Worm (Caenorhabditis elegans) whole organism, young adult: ENCODE results near the gene hid-1.

Source experiments
- D2030.7 ChIP-seq: fragments of 200-800 bp; sonication (Bioruptor generic); IDR thresholded peaks from 2 replicates; pipeline ENCODE4 v1.3.6; 2022; ENCODE audit warnings: missing genetic modification reagents, missing genetic modification characterization, missing compliant biosample characterization
- F22D6.2 ChIP-seq: sonication (generic microtip); optimal IDR thresholded peaks from 2 replicates; lab custom pipeline; 2016; ENCODE audit warnings: mild to moderate bottlenecking, missing genetic modification characterization, missing compliant biosample characterization
- F55B11.4 ChIP-seq: sonication (generic microtip); optimal IDR thresholded peaks from 2 replicates; lab custom pipeline; 2016; ENCODE audit warnings: missing compliant biosample characterization, missing genetic modification characterization, borderline replicate concordance; ENCODE audit not compliant: insufficient read depth
- F57C9.4 ChIP-seq: sonication (generic microtip); optimal IDR thresholded peaks from 2 replicates; lab custom pipeline; 2017; ENCODE audit warnings: mild to moderate bottlenecking, missing genetic modification characterization, missing compliant biosample characterization
- K11D2.4 ChIP-seq: fragments of 200-800 bp; sonication (Bioruptor generic); IDR thresholded peaks from 2 replicates; pipeline ENCODE4 v1.3.6; 2022; ENCODE audit warnings: missing genetic modification reagents, missing genetic modification characterization, missing compliant biosample characterization
- K12H6.12 ChIP-seq: fragments of 200-800 bp; sonication (Bioruptor generic); optimal IDR thresholded peaks from 2 replicates; lab custom pipeline; 2018; ENCODE audit warnings: mild to moderate bottlenecking, missing genetic modification characterization, missing compliant biosample characterization
- Y53G8AR.9 ChIP-seq: fragments of 200-800 bp; sonication (Bioruptor generic); conservative IDR thresholded peaks from 2 replicates; pipeline ENCODE4 v1.3.6; 2022; ENCODE audit warnings: missing genetic modification reagents, missing genetic modification characterization, missing compliant biosample characterization
- Y56A3A.18 ChIP-seq: fragments of 200-800 bp; sonication (Bioruptor generic); IDR thresholded peaks from 2 replicates; pipeline ENCODE4 v1.3.6; 2022; ENCODE audit warnings: missing genetic modification reagents, missing genetic modification characterization, missing compliant biosample characterization
- Y79H2A.3 ChIP-seq: fragments of 200-800 bp; sonication (Bioruptor generic); conservative IDR thresholded peaks from 2 replicates; pipeline ENCODE4 v1.3.6; 2022; ENCODE audit warnings: missing genetic modification reagents, missing genetic modification characterization, missing compliant biosample characterization
- Y95B8A.8 ChIP-seq: fragments of 200-800 bp; sonication (Bioruptor generic); IDR thresholded peaks from 2 replicates; pipeline ENCODE4 v1.3.6; 2022; ENCODE audit warnings: missing genetic modification reagents, missing genetic modification characterization, missing compliant biosample characterization
- aptf-2 ChIP-seq: fragments of 200-800 bp; sonication (Bioruptor generic); conservative IDR thresholded peaks from 2 replicates; pipeline ENCODE4 v1.3.6; 2022; ENCODE audit warnings: missing genetic modification reagents, missing genetic modification characterization, missing compliant biosample characterization
- aptf-3 ChIP-seq: fragments of 200-800 bp; sonication (Bioruptor generic); IDR thresholded peaks from 2 replicates; pipeline ENCODE4 v1.3.6; 2022; ENCODE audit warnings: missing genetic modification characterization, missing compliant biosample characterization
- bed-1 ChIP-seq: fragments of 200-800 bp; sonication (Bioruptor generic); IDR thresholded peaks from 2 replicates; pipeline ENCODE4 v1.3.6; 2022; ENCODE audit warnings: missing genetic modification reagents, missing genetic modification characterization, missing compliant biosample characterization
- cebp-1 ChIP-seq, 2 experiments: fragments of 200-800 bp in 1 of 2; sonication (Bioruptor generic) in 1 of 2; sonication (generic microtip) in 1 of 2; IDR thresholded peaks in 1 of 2; optimal IDR thresholded peaks in 1 of 2; 2 replicates each; pipeline versions ENCODE4 v1.3.6 to Lab custom; 2017 to 2022; ENCODE audit warnings: missing compliant biosample characterization in 2 of 2, missing genetic modification characterization in 2 of 2, mild to moderate bottlenecking in 1 of 2, missing genetic modification reagents in 1 of 2, moderate library complexity in 1 of 2
- cebp-2 ChIP-seq: fragments of 200-800 bp; sonication (Bioruptor generic); IDR thresholded peaks from 2 replicates; pipeline ENCODE4 v1.3.6; 2022; ENCODE audit warnings: missing genetic modification characterization, missing compliant biosample characterization
- ceh-27 ChIP-seq: fragments of 200-800 bp; sonication (Bioruptor generic); optimal IDR thresholded peaks from 2 replicates; lab custom pipeline; 2018; ENCODE audit warnings: mild to moderate bottlenecking, missing genetic modification characterization, moderate library complexity, missing compliant biosample characterization
- chd-7 ChIP-seq: sonication (generic microtip); optimal IDR thresholded peaks from 2 replicates; lab custom pipeline; 2016; ENCODE audit warnings: mild to moderate bottlenecking, missing genetic modification characterization, moderate library complexity, missing compliant biosample characterization
- dox-1 ChIP-seq: fragments of 200-800 bp; sonication (Bioruptor generic); IDR thresholded peaks from 2 replicates; pipeline ENCODE4 v1.3.6; 2022; ENCODE audit warnings: missing genetic modification reagents, missing genetic modification characterization, missing compliant biosample characterization
- egrh-3 ChIP-seq: fragments of 200-800 bp; sonication (Bioruptor generic); IDR thresholded peaks from 2 replicates; pipeline ENCODE4 v1.3.6; 2022; ENCODE audit warnings: missing genetic modification reagents, missing genetic modification characterization, missing compliant biosample characterization
- fkh-3 ChIP-seq: sonication (generic microtip); optimal IDR thresholded peaks from 2 replicates; lab custom pipeline; 2016; ENCODE audit warnings: mild to moderate bottlenecking, missing genetic modification characterization, missing compliant biosample characterization
- lag-1 ChIP-seq: fragments of 200-800 bp; sonication (Bioruptor generic); IDR thresholded peaks from 2 replicates; pipeline ENCODE4 v1.3.6; 2022; ENCODE audit warnings: missing genetic modification reagents, missing genetic modification characterization, missing compliant biosample characterization
- let-526 ChIP-seq: fragments of 200-800 bp; sonication (Bioruptor generic); IDR thresholded peaks from 2 replicates; pipeline ENCODE4 v1.3.6; 2022; ENCODE audit warnings: missing genetic modification reagents, missing genetic modification characterization, missing compliant biosample characterization
- lin-40 ChIP-seq: sonication (generic microtip); optimal IDR thresholded peaks from 2 replicates; lab custom pipeline; 2016; ENCODE audit warnings: missing genetic modification characterization, mild to moderate bottlenecking, missing compliant biosample characterization, missing genotype, missing genetic modification reagents
- lsy-27 ChIP-seq: sonication (generic microtip); optimal IDR thresholded peaks from 2 replicates; lab custom pipeline; 2017; ENCODE audit warnings: missing genetic modification characterization, mild to moderate bottlenecking, missing compliant biosample characterization, antibody characterized with exemption, missing genotype, borderline replicate concordance; ENCODE audit not compliant: insufficient read depth
- madf-3 ChIP-seq: fragments of 200-800 bp; sonication (Bioruptor generic); IDR thresholded peaks from 2 replicates; pipeline ENCODE4 v1.3.6; 2022; ENCODE audit warnings: missing genetic modification reagents, missing genetic modification characterization, missing compliant biosample characterization
- madf-6 ChIP-seq: fragments of 200-800 bp; sonication (Bioruptor generic); IDR thresholded peaks from 2 replicates; pipeline ENCODE4 v1.3.6; 2022; ENCODE audit warnings: missing genetic modification reagents, missing genetic modification characterization, missing compliant biosample characterization
- mel-28 ChIP-seq: sonication (generic microtip); optimal IDR thresholded peaks from 2 replicates; lab custom pipeline; 2016; ENCODE audit warnings: borderline replicate concordance, mild to moderate bottlenecking, missing genetic modification characterization, missing compliant biosample characterization
- mes-4 ChIP-seq: sonication (generic microtip); optimal IDR thresholded peaks from 2 replicates; lab custom pipeline; 2016; ENCODE audit warnings: missing genotype, missing genetic modification characterization, missing compliant biosample characterization
- mxl-1 ChIP-seq: sonication (generic microtip); optimal IDR thresholded peaks from 2 replicates; lab custom pipeline; 2016; ENCODE audit warnings: missing genetic modification characterization, missing compliant biosample characterization
- nhr-120 ChIP-seq: fragments of 200-800 bp; sonication (Bioruptor generic); IDR thresholded peaks from 2 replicates; pipeline ENCODE4 v1.3.6; 2022; ENCODE audit warnings: missing genetic modification characterization, missing compliant biosample characterization
- nhr-179 ChIP-seq: sonication (generic microtip); optimal IDR thresholded peaks from 2 replicates; lab custom pipeline; 2016; ENCODE audit warnings: mild to moderate bottlenecking, missing genetic modification characterization, missing compliant biosample characterization
- nhr-90 ChIP-seq: sonication (generic microtip); optimal IDR thresholded peaks from 2 replicates; lab custom pipeline; 2016; ENCODE audit warnings: missing genotype, mild to moderate bottlenecking, missing genetic modification characterization, missing compliant biosample characterization
- rpc-1 ChIP-seq, 2 experiments: fragments of 150-350 bp in 1 of 2; sonication (generic microtip) in 1 of 2; optimal IDR thresholded peaks; 2 replicates each; lab custom pipeline; 2014 to 2018; ENCODE audit warnings: missing biosample characterization in 1 of 2, missing genetic modification characterization in 1 of 2, missing genetic modification reagents in 1 of 2, missing genotype in 1 of 2
- sdz-38 ChIP-seq: sonication (generic microtip); optimal IDR thresholded peaks from 2 replicates; lab custom pipeline; 2016; ENCODE audit warnings: missing genotype, missing genetic modification characterization, missing compliant biosample characterization
- snpc-1.1 ChIP-seq: sonication (generic microtip); optimal IDR thresholded peaks from 2 replicates; lab custom pipeline; 2017; ENCODE audit warnings: missing genetic modification characterization, mild to moderate bottlenecking, missing compliant biosample characterization, antibody characterized with exemption, moderate library complexity, missing genotype, missing genetic modification reagents; ENCODE audit not compliant: insufficient read depth
- snpc-1.3 ChIP-seq: sonication (generic microtip); optimal IDR thresholded peaks from 2 replicates; lab custom pipeline; 2017; ENCODE audit warnings: missing genetic modification characterization, mild to moderate bottlenecking, missing compliant biosample characterization, antibody characterized with exemption, moderate library complexity, missing genotype, missing genetic modification reagents; ENCODE audit not compliant: insufficient read depth
- tlf-1 ChIP-seq: fragments of 200-800 bp; sonication (Bioruptor generic); optimal IDR thresholded peaks from 2 replicates; lab custom pipeline; 2018; ENCODE audit warnings: mild to moderate bottlenecking, missing genetic modification characterization, missing compliant biosample characterization
- unc-62 ChIP-seq: fragments of 150-350 bp; optimal IDR thresholded peaks from 2 replicates; lab custom pipeline; 2014; ENCODE audit warnings: missing biosample characterization, missing genetic modification reagents, missing genetic modification characterization
- ztf-6 ChIP-seq: fragments of 200-800 bp; sonication (Bioruptor generic); IDR thresholded peaks from 2 replicates; pipeline ENCODE4 v1.3.6; 2022; ENCODE audit warnings: missing genetic modification reagents, missing genetic modification characterization, missing compliant biosample characterization

Gene hid-1

DNA sequence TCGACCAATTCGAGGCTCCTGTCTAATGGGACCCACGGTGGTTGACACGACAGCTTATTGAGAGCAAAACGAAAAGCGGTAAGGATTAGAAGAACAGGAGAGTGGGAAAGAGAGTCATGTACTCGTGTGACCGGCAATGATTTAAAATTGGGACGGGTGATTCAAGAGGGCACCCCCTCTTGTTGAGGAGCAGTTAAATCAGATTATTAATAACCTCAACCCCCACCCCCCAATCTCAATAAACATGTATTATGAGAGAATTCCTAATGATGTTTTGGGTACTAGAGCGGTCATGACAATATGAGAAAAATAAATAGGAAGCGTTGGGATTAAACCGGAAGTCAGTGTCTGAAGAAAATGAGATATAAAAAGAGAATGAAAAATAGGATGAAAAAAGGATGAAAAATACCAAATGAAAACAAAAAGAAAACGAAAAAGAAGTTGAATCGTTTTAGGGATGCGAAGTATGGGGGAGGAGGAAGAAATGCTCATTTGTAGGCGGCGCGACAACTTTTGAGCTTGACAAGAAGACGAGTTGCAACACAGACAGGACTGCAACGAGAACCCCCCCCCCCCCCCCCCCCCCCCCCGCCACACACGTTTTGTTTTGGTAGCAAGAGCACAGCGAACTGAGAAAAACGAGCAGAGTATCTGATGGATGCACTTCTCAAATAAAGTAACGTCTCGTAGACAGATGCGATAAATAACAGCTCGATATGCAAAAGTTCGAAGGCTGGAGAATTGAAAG lies 28.3 kb downstream of the hid-1 start:
- TF ChIP-seq egrh-3: peak; percentile 65; the same call in 1 of the 2 replicates
- TF ChIP-seq mel-28 (tag; lab: Kevin White, UChicago): no peak
- no peak for TF ChIP-seq snpc-1.3 (tag; lab: Kevin White, UChicago)

DNA sequence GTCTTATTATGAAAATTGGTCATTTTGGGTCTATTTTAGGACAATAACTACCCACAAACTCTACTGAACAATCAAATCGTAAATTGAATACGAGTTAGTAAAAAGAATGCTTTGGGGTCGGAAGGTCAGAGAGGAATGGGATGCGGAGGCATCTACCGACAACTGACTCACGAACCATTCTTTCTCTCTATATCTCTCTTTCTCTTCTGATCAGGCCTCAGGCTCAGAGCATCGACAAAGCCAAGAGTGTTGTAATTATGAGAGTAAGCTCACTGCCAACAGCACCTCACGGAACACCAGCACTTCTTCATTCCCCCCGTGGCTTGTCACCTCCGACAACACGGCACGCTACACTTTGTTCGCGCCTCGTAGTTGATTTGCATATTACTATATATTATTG lies 31.6 kb downstream of the hid-1 start:
- TF ChIP-seq Y56A3A.18 (GFP tag; lab: Robert Waterston, UW) (no peak), unc-62 (no peak), lag-1 (GFP tag; lab: Robert Waterston, UW) (no peak), F55B11.4 (tag; lab: Kevin White, UChicago) (no peak), dox-1 (GFP tag; lab: Robert Waterston, UW) (no peak), F57C9.4 (no peak), lsy-27 (tag; lab: Kevin White, UChicago) (no peak), egrh-3 (no peak), nhr-120 (GFP tag; lab: Robert Waterston, UW) (no peak), snpc-1.3 (tag; lab: Kevin White, UChicago) (no peak), ceh-27 (no peak), let-526 (GFP tag; lab: Robert Waterston, UW) (no peak), mxl-1 (tag; lab: Kevin White, UChicago) (no peak), chd-7 (tag; lab: Kevin White, UChicago) (no peak), bed-1 (no peak), snpc-1.1 (tag; lab: Kevin White, UChicago) (no peak), cebp-2 (no peak), sdz-38 (tag; lab: Kevin White, UChicago) (no peak), nhr-179 (tag; lab: Kevin White, UChicago) (no peak), aptf-3 (no peak)

DNA sequence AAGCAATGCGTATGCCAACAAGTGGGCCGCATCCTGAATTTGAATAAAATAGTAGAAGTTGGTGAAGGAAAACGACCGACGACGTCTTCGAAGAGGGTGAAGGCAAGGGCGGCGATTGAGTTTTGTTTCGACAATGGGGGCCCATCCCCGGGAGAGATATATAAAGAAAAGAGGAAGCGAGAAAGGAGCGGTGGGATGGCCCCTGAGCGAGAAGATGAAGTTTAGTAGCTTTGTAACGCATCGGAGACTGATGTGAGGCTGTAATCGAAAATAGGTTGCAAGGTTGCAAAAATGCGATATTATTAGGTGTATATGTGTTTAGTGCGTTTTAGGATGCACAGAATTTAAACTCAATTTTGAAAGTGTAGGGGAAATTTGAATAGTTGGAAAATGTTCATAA lies 33.8 kb downstream of the hid-1 start:
- peak; percentile 40; the same call in 1 of the 2 replicates for TF ChIP-seq dox-1 (GFP tag; lab: Robert Waterston, UW)
- TF ChIP-seq madf-6 (GFP tag; lab: Robert Waterston, UW): no peak
- TF ChIP-seq rpc-1 (optimal IDR thresholded peaks at IDR 0.05; lab: Kevin White, UChicago): no peak
- no peak for TF ChIP-seq rpc-1 (tag; optimal IDR thresholded peaks at IDR 0.05; lab: Kevin White, UChicago)

DNA sequence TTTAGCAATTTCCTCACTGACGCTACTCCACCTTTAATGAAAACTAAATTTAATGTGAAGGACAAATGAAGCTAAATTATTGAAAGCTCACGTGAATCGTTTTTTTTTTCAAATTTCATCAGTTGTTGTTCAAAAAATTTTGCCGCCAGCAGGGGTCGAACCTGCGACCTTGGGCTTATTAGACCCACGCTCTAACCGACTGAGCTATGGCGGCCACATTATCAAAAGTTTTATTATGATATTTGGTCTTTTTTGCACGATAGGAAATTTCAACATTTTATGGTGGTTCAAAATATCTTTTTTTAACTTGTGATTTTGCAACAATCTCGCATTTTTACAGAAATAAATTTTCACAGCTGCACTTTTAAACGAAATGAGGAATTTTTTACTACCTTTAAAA lies 37.2 kb downstream of the hid-1 start:
- no peak for TF ChIP-seq cebp-2
- TF ChIP-seq Y79H2A.3 (GFP tag; lab: Robert Waterston, UW): no peak
- TF ChIP-seq lin-40 (tag; lab: Kevin White, UChicago): no peak
- TF ChIP-seq rpc-1 (optimal IDR thresholded peaks at IDR 0.05; lab: Kevin White, UChicago): peak; percentile 73
- peak; percentile 84 for TF ChIP-seq rpc-1 (tag; optimal IDR thresholded peaks at IDR 0.05; lab: Kevin White, UChicago)
- TF ChIP-seq K12H6.12 (tag; lab: Kevin White, UChicago): no peak
- TF ChIP-seq Y95B8A.8 (GFP tag; lab: Robert Waterston, UW): 0 out of 2 replicates have a peak, but pooled peaks have one; percentile 46
- TF ChIP-seq aptf-2 (GFP tag; lab: Robert Waterston, UW): no peak
- no peak for TF ChIP-seq F22D6.2 (tag; lab: Kevin White, UChicago)
- TF ChIP-seq K11D2.4 (GFP tag; lab: Robert Waterston, UW): no peak
- 0 out of 2 replicates have a peak, but pooled peaks have one; percentile 17 for TF ChIP-seq Y56A3A.18 (GFP tag; lab: Robert Waterston, UW)
- no peak for TF ChIP-seq mes-4 (tag; lab: Kevin White, UChicago)
- no peak for TF ChIP-seq nhr-120 (GFP tag; lab: Robert Waterston, UW)
- no peak for TF ChIP-seq tlf-1
- TF ChIP-seq nhr-90: peak; percentile 38
- no peak for TF ChIP-seq bed-1
- no peak for TF ChIP-seq ztf-6 (GFP tag; lab: Robert Waterston, UW)
- no peak for TF ChIP-seq mel-28 (tag; lab: Kevin White, UChicago)
- no peak for TF ChIP-seq F55B11.4 (tag; lab: Kevin White, UChicago)
- TF ChIP-seq D2030.7 (GFP tag; lab: Robert Waterston, UW): peak; percentile 72
- TF ChIP-seq sdz-38 (tag; lab: Kevin White, UChicago): no peak
- TF ChIP-seq Y53G8AR.9 (GFP tag; lab: Robert Waterston, UW): no peak
- no peak for TF ChIP-seq fkh-3
- TF ChIP-seq cebp-1 (GFP tag; IDR thresholded peaks at IDR 0.05; lab: Robert Waterston, UW): no peak
- TF ChIP-seq cebp-1 (tag; optimal IDR thresholded peaks at IDR 0.05; lab: Kevin White, UChicago): peak; percentile 17
- no peak; the same call in 1 of the 2 replicates for TF ChIP-seq madf-6 (GFP tag; lab: Robert Waterston, UW)
- TF ChIP-seq snpc-1.3 (tag; lab: Kevin White, UChicago): peak; percentile 61
- TF ChIP-seq madf-3 (GFP tag; lab: Robert Waterston, UW): no peak
